Fruit fly (Drosophila melanogaster) whole organism, prepupa: ENCODE results near the gene Gli.

ENCODE experiments used
- CG10631 ChIP-seq: fragments of 200-800 bp; sonication (Bioruptor generic); optimal IDR thresholded peaks from 2 replicates; lab custom pipeline; 2016; ENCODE audit warnings: missing biosample characterization, missing genetic modification characterization
- CG10669 ChIP-seq: fragments of 200-800 bp; sonication (Bioruptor generic); optimal IDR thresholded peaks from 3 replicates; lab custom pipeline; 2018; ENCODE audit warnings: missing biosample characterization, mild to moderate bottlenecking, missing genetic modification characterization, moderate library complexity
- CG11294 ChIP-seq: fragments of 200-800 bp; sonication (Bioruptor generic); IDR thresholded peaks from 2 replicates; pipeline ENCODE4 v1.3.6; 2022; ENCODE audit warnings: missing biosample characterization, missing genetic modification characterization
- CG15336 ChIP-seq: fragments of 200-800 bp; sonication (Bioruptor generic); IDR thresholded peaks from 2 replicates; pipeline ENCODE4 v1.3.6; 2022; ENCODE audit warnings: missing biosample characterization, missing genetic modification characterization
- CG1621 ChIP-seq: fragments of 200-800 bp; sonication (Bioruptor generic); optimal IDR thresholded peaks from 3 replicates; lab custom pipeline; 2018; ENCODE audit warnings: missing biosample characterization, mild to moderate bottlenecking, missing genetic modification characterization
- CG3032 ChIP-seq: fragments of 200-800 bp; optimal IDR thresholded peaks from 2 replicates; lab custom pipeline; 2019; ENCODE audit warnings: missing biosample characterization, mild to moderate bottlenecking, missing genetic modification characterization, moderate library complexity
- CG31627 ChIP-seq: fragments of 200-800 bp; sonication (Bioruptor generic); optimal IDR thresholded peaks from 3 replicates; lab custom pipeline; 2016; ENCODE audit warnings: missing biosample characterization, missing genetic modification characterization
- CG3919 ChIP-seq: fragments of 200-800 bp; sonication (Bioruptor generic); optimal IDR thresholded peaks from 3 replicates; lab custom pipeline; 2016; ENCODE audit warnings: missing biosample characterization, missing genetic modification characterization
- CG4318 ChIP-seq: fragments of 200-800 bp; sonication (Bioruptor generic); optimal IDR thresholded peaks from 3 replicates; lab custom pipeline; 2017; ENCODE audit warnings: missing biosample characterization, mild to moderate bottlenecking, missing genetic modification characterization
- CG6163 ChIP-seq: fragments of 200-800 bp; sonication (Bioruptor generic); IDR thresholded peaks from 3 replicates; pipeline ENCODE4 v1.3.6; 2022; ENCODE audit warnings: missing biosample characterization, missing genetic modification characterization
- CG6276 ChIP-seq: fragments of 200-800 bp; sonication (Bioruptor generic); optimal IDR thresholded peaks from 2 replicates; lab custom pipeline; 2017; ENCODE audit warnings: missing biosample characterization, mild to moderate bottlenecking, missing genetic modification characterization
- CG6792 ChIP-seq: fragments of 200-800 bp; sonication (Bioruptor generic); optimal IDR thresholded peaks from 3 replicates; lab custom pipeline; 2016; ENCODE audit warnings: missing biosample characterization, missing genetic modification characterization
- CG6854 ChIP-seq: fragments of 200-800 bp; sonication (Bioruptor generic); optimal IDR thresholded peaks from 2 replicates; lab custom pipeline; 2017; ENCODE audit warnings: missing biosample characterization, mild to moderate bottlenecking, missing genetic modification characterization
- CG7368 ChIP-seq: fragments of 200-800 bp; sonication (Bioruptor generic); optimal IDR thresholded peaks from 3 replicates; lab custom pipeline; 2016; ENCODE audit warnings: missing biosample characterization, missing genetic modification characterization
- CG8319 ChIP-seq: fragments of 200-800 bp; sonication (Bioruptor generic); optimal IDR thresholded peaks from 3 replicates; lab custom pipeline; 2016; ENCODE audit warnings: missing biosample characterization, missing genetic modification characterization
- Eip93F ChIP-seq: fragments of 200-800 bp; sonication (Bioruptor generic); optimal IDR thresholded peaks from 2 replicates; lab custom pipeline; 2016; ENCODE audit warnings: missing biosample characterization, mild to moderate bottlenecking, missing genetic modification characterization
- Ets21C ChIP-seq: fragments of 200-800 bp; sonication (Bioruptor generic); optimal IDR thresholded peaks from 3 replicates; lab custom pipeline; 2016; ENCODE audit warnings: missing biosample characterization, missing genetic modification characterization
- Ets96B ChIP-seq: fragments of 200-800 bp; optimal IDR thresholded peaks from 2 replicates; lab custom pipeline; 2019; ENCODE audit warnings: missing biosample characterization, mild to moderate bottlenecking, missing genetic modification characterization, moderate library complexity
- Gug ChIP-seq: fragments of 200-800 bp; sonication (Bioruptor generic); IDR thresholded peaks from 2 replicates; pipeline ENCODE4 v1.3.6; 2022; ENCODE audit warnings: missing biosample characterization, missing genetic modification characterization
- Hr39 ChIP-seq: fragments of 200-800 bp; sonication (Bioruptor generic); optimal IDR thresholded peaks from 2 replicates; lab custom pipeline; 2016; ENCODE audit warnings: missing biosample characterization, missing genetic modification characterization
- Met ChIP-seq: fragments of 200-800 bp; sonication (Bioruptor generic); optimal IDR thresholded peaks from 3 replicates; lab custom pipeline; 2016; ENCODE audit warnings: missing biosample characterization, missing genetic modification characterization
- Smox ChIP-seq: fragments of 200-800 bp; sonication (Bioruptor generic); optimal IDR thresholded peaks from 3 replicates; lab custom pipeline; 2016; ENCODE audit warnings: missing biosample characterization, missing genetic modification characterization
- Sox102F ChIP-seq: fragments of 200-800 bp; sonication (Bioruptor generic); optimal IDR thresholded peaks from 2 replicates; lab custom pipeline; 2016; ENCODE audit warnings: missing biosample characterization, mild to moderate bottlenecking, missing genetic modification characterization
- Sox15 ChIP-seq: fragments of 200-800 bp; sonication (Bioruptor generic); optimal IDR thresholded peaks from 3 replicates; lab custom pipeline; 2016; ENCODE audit warnings: missing biosample characterization, missing genetic modification characterization
- acj6 ChIP-seq: fragments of 200-800 bp; sonication (Bioruptor generic); optimal IDR thresholded peaks from 3 replicates; lab custom pipeline; 2016; ENCODE audit warnings: missing biosample characterization, missing genetic modification characterization
- cyc ChIP-seq: fragments of 200-800 bp; sonication (Bioruptor generic); optimal IDR thresholded peaks from 3 replicates; lab custom pipeline; 2016; ENCODE audit warnings: missing biosample characterization, missing genetic modification characterization
- dsx ChIP-seq: fragments of 200-800 bp; optimal IDR thresholded peaks from 3 replicates; lab custom pipeline; 2019; ENCODE audit warnings: missing biosample characterization, mild to moderate bottlenecking, missing genetic modification characterization, moderate library complexity; ENCODE audit not compliant: poor library complexity, severe bottlenecking
- eg ChIP-seq: fragments of 200-800 bp; sonication (Bioruptor generic); IDR thresholded peaks from 3 replicates; pipeline ENCODE4 v1.3.6; 2022; ENCODE audit warnings: missing biosample characterization, missing genetic modification characterization
- esn ChIP-seq: fragments of 200-800 bp; sonication (Bioruptor generic); optimal IDR thresholded peaks from 2 replicates; lab custom pipeline; 2016; ENCODE audit warnings: missing biosample characterization, mild to moderate bottlenecking, missing genetic modification characterization, moderate library complexity
- fd59A ChIP-seq: fragments of 200-800 bp; sonication (Bioruptor generic); optimal IDR thresholded peaks from 2 replicates; lab custom pipeline; 2017; ENCODE audit warnings: missing biosample characterization, mild to moderate bottlenecking, missing genetic modification characterization, missing genetic modification reagents
- fd85E ChIP-seq: fragments of 200-800 bp; sonication (Bioruptor generic); optimal IDR thresholded peaks from 3 replicates; lab custom pipeline; 2016; ENCODE audit warnings: missing biosample characterization, missing genetic modification characterization
- pdm3 ChIP-seq: fragments of 200-800 bp; sonication (Bioruptor generic); optimal IDR thresholded peaks from 3 replicates; lab custom pipeline; 2016; ENCODE audit warnings: missing biosample characterization, missing genetic modification characterization
- spab ChIP-seq: fragments of 200-800 bp; sonication (Bioruptor generic); optimal IDR thresholded peaks from 2 replicates; lab custom pipeline; 2017; ENCODE audit warnings: missing biosample characterization, mild to moderate bottlenecking, missing genetic modification characterization, missing genetic modification reagents
- ss ChIP-seq, 2 experiments: fragments of 200-800 bp; sonication (Bioruptor generic); optimal IDR thresholded peaks; 2 replicates in 1 of 2; 3 replicates in 1 of 2; lab custom pipeline; 2017 to 2018; ENCODE audit warnings: mild to moderate bottlenecking in 2 of 2, missing biosample characterization in 2 of 2, missing genetic modification characterization in 2 of 2, moderate library complexity in 1 of 2
- svp ChIP-seq: fragments of 200-800 bp; sonication (Bioruptor generic); peaks from one replicate; lab custom pipeline; 2016; ENCODE audit warnings: missing biosample characterization, missing genetic modification characterization
- vri ChIP-seq: fragments of 200-800 bp; sonication (Bioruptor generic); optimal IDR thresholded peaks from 3 replicates; lab custom pipeline; 2016; ENCODE audit warnings: missing biosample characterization, mild to moderate bottlenecking, missing genetic modification characterization

Gene Gli

DNA sequence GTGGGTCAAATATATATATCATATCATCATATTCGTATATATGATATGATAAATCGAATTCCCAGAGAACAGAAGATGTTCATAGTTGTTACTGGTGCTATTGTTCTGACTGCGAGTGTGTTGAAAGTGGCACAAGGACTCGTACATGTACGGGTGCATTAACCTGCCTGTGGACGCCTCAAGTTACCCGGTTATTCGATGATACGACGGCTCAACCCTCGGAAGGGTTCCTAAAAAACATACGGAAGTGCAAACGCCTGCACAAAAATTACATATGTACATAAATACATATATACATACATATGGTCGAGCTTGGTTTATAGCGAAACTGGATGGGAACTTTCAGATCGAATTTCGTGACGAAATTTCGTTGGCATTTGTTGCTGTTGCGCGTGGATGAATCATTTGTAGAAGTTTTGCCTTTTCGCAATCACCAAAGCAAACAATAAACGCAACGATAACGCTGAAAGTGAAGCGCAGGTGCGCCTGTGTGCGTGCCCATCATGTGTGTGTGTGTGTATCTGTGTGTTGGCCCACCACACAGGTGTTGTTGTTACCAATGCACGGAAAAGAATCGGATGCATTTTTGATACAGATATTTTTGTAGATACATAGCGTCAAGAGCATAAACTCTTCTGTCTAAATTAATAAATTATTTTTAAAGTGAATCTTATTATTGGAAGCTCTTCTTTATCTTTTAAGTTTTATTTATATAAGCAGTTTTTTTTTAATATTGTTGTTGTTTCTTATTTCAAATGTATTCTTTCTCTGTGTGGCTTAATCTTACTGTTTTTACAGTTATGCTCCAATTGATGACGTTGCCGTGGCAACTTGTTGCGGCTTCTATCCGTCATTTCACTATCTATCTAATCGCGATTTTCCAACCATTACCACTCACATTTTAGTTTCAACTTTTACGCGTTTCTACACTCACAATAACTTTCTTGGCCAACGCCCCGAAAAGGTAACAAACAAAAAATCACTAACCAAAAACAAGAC lies 850 bp downstream of the Gli start (continued):
- TF ChIP-seq ss (GFP tag; optimal IDR thresholded peaks at IDR 0.05; lab: Kevin White, UChicago) (peak; percentile 27 to 29), CG15336 (peak; percentile 93), CG10669 (GFP tag; lab: Kevin White, UChicago) (peak; percentile 74), Gug (peak; percentile 84), CG31627 (GFP tag; lab: Kevin White, UChicago) (peak; percentile 89), Sox15 (GFP tag; lab: Kevin White, UChicago) (peak; percentile 56), fd85E (GFP tag; lab: Kevin White, UChicago) (no peak), Hr39 (peak; percentile 70), cyc (GFP tag; lab: Kevin White, UChicago) (peak; percentile 86), Ets96B (peak; percentile 78), esn (GFP tag; lab: Kevin White, UChicago) (peak; percentile 93), CG6276 (GFP tag; lab: Kevin White, UChicago) (no peak), CG3032 (peak; percentile 84), CG1621 (no peak), vri (GFP tag; lab: Kevin White, UChicago) (peak; percentile 70), acj6 (peak; percentile 88), Smox (peak; percentile 82), spab (peak; percentile 72), CG6792 (GFP tag; lab: Kevin White, UChicago) (peak; percentile 86), CG3919 (peak; percentile 82), CG11294 (peak; percentile 71), dsx (GFP tag; lab: Kevin White, UChicago) (no peak), CG10631 (GFP tag; lab: Kevin White, UChicago) (peak; percentile 78), CG8319 (peak; percentile 77), CG4318 (GFP tag; lab: Kevin White, UChicago) (peak; percentile 78), Ets21C (GFP tag; lab: Kevin White, UChicago) (peak; percentile 73), Eip93F (peak; percentile 27), CG6163 (peak; percentile 88)

DNA sequence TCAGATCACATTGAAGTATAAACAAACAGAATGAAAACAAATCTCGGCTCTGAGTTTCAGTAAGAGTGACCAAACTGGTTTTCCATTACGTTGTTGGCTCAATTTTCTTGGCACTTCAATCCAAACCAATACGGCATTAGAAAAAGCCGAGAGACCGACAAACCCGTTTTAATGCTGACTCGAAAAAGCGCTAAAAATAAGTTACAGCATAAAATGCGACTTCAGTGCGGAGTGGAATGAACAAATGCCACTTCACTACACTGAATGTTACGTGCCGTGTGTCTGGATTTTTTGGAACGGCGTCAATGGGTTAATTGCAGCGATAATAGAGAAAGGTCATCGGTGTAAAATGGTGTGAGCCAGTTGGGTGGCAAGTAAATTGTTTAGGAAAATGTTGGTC lies 1.9 kb downstream of the Gli start:
- TF ChIP-seq CG1621 (no peak), Met (GFP tag; lab: Kevin White, UChicago) (no peak), CG6854 (GFP tag; lab: Kevin White, UChicago) (no peak), CG15336 (0 out of 2 replicates have a peak, but pooled peaks have one; percentile 20), eg (GFP tag; lab: Robert Waterston, UW) (peak; percentile 39; the same call in 2 of the 3 replicates), cyc (GFP tag; lab: Kevin White, UChicago) (no peak), CG7368 (GFP tag; lab: Kevin White, UChicago) (no peak)

DNA sequence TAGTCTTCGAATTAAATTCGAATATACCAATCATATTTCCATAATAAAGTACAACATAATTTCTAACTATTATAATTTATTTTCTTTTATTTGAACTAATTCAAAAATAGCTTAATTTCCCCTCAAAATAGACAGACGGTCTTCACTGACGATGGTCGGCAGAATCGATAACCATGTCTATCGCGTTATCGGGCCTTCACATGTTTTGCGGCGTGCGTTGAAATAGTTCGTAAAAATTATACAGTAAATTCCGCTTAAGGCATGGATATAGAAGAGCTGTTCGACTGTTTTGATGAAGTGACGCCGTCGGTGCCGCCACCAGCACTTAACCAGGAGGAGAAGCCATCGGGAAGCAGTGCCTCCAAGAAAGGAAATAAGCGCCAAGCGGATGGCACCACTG lies 10.5 kb downstream of the Gli start, which contains the start of gene Mtr4:
Mtr4 (plus strand) TSS at position 168 of the 400 bp plus-strand sequence.
- TF ChIP-seq Sox102F (no peak), fd59A (GFP tag; lab: Kevin White, UChicago) (no peak), CG1621 (no peak), svp (GFP tag; lab: Kevin White, UChicago) (no peak), dsx (GFP tag; lab: Kevin White, UChicago) (no peak), CG10669 (GFP tag; lab: Kevin White, UChicago) (no peak), pdm3 (GFP tag; lab: Kevin White, UChicago) (no peak), ss (GFP tag; optimal IDR thresholded peaks at IDR 0.05; lab: Kevin White, UChicago) (no peak)
